Worm (Caenorhabditis elegans) whole organism, L4 larva: ENCODE measurements around the gene wrt-5.
A peak's percentile ranks its signal among the peaks of the same experiment; 100 is the strongest.

Experiments used
- D1046.2 ChIP-seq: fragments of 200-800 bp; sonication (Bioruptor generic); IDR thresholded peaks from 2 replicates; pipeline ENCODE4 v1.3.6; 2022; ENCODE audit warnings: missing genetic modification characterization, missing compliant biosample characterization
- F10B5.3 ChIP-seq: sonication (generic microtip); optimal IDR thresholded peaks from 2 replicates; lab custom pipeline; 2016; ENCODE audit warnings: mild to moderate bottlenecking, missing genetic modification characterization, missing compliant biosample characterization
- F26F4.8 ChIP-seq: fragments of 200-800 bp; sonication (Bioruptor generic); conservative IDR thresholded peaks from 2 replicates; pipeline ENCODE4 v1.3.6; 2022; ENCODE audit warnings: missing genetic modification characterization, missing compliant biosample characterization
- T20F7.1 ChIP-seq: fragments of 200-800 bp; sonication (Bioruptor generic); optimal IDR thresholded peaks from 2 replicates; lab custom pipeline; 2018; ENCODE audit warnings: mild to moderate bottlenecking, missing genetic modification characterization, missing compliant biosample characterization
- Y105C5A.15 ChIP-seq: fragments of 200-800 bp; sonication (Bioruptor generic); IDR thresholded peaks from 2 replicates; pipeline ENCODE4 v1.3.6; 2022; ENCODE audit warnings: missing genetic modification characterization, missing compliant biosample characterization
- Y48G9A.11 ChIP-seq: fragments of 200-800 bp; sonication (Bioruptor generic); IDR thresholded peaks from 2 replicates; pipeline ENCODE4 v1.3.6; 2022; ENCODE audit warnings: missing genetic modification reagents, missing genetic modification characterization, missing compliant biosample characterization
- ZK337.2 ChIP-seq: fragments of 200-800 bp; sonication (Bioruptor generic); IDR thresholded peaks from 2 replicates; pipeline ENCODE4 v1.3.6; 2022; ENCODE audit warnings: missing genetic modification reagents, missing genetic modification characterization, missing compliant biosample characterization
- ZK546.5 ChIP-seq, 2 experiments: sonication (generic microtip); optimal IDR thresholded peaks; 2 replicates each; lab custom pipeline; 2017; ENCODE audit warnings: missing biosample characterization in 2 of 2, missing genetic modification characterization in 2 of 2
- aha-1 ChIP-seq: fragments of 150-350 bp; peaks from one replicate; lab custom pipeline; 2014; ENCODE audit warnings: missing biosample characterization, missing genetic modification characterization
- arid-1 ChIP-seq: fragments of 200-800 bp; sonication (Bioruptor generic); conservative IDR thresholded peaks from 2 replicates; pipeline ENCODE4 v1.3.6; 2022; ENCODE audit warnings: missing genetic modification reagents, missing genetic modification characterization, missing compliant biosample characterization
- ceh-20 ChIP-seq: fragments of 200-800 bp; sonication (Bioruptor generic); IDR thresholded peaks from 2 replicates; pipeline ENCODE4 v1.3.6; 2022; ENCODE audit warnings: missing genetic modification reagents, missing genetic modification characterization, missing compliant biosample characterization
- ceh-28 ChIP-seq: fragments of 150-350 bp; optimal IDR thresholded peaks from 2 replicates; lab custom pipeline; 2014; ENCODE audit warnings: missing biosample characterization, missing genetic modification reagents, missing genetic modification characterization
- ceh-62 ChIP-seq: sonication (generic microtip); optimal IDR thresholded peaks from 2 replicates; lab custom pipeline; 2017; ENCODE audit warnings: missing biosample characterization, missing genetic modification characterization
- cey-2 ChIP-seq: sonication (generic microtip); optimal IDR thresholded peaks from 3 replicates; lab custom pipeline; 2017; ENCODE audit warnings: missing genetic modification characterization, mild to moderate bottlenecking, missing compliant biosample characterization, antibody characterized with exemption, borderline replicate concordance; ENCODE audit not compliant: insufficient read depth
- ctbp-1 ChIP-seq: fragments of 200-800 bp; sonication (Bioruptor generic); IDR thresholded peaks from 2 replicates; pipeline ENCODE4 v1.3.6; 2022; ENCODE audit warnings: missing genetic modification reagents, missing genetic modification characterization, missing compliant biosample characterization
- daf-16 ChIP-seq, 3 experiments: sonication (generic microtip); optimal IDR thresholded peaks; 2 replicates each; lab custom pipeline; 2016 to 2017; ENCODE audit warnings: missing genetic modification characterization in 3 of 3, missing genetic modification reagents in 3 of 3, mild to moderate bottlenecking in 2 of 3, missing compliant biosample characterization in 2 of 3, missing biosample characterization in 1 of 3, moderate library complexity in 1 of 3
- dmd-6 ChIP-seq: fragments of 200-800 bp; sonication (Bioruptor generic); IDR thresholded peaks from 2 replicates; pipeline ENCODE4 v1.3.6; 2022; ENCODE audit warnings: missing genetic modification reagents, missing genetic modification characterization, missing compliant biosample characterization
- dmd-8 ChIP-seq: fragments of 200-800 bp; sonication (Bioruptor generic); IDR thresholded peaks from 2 replicates; pipeline ENCODE4 v1.3.6; 2022; ENCODE audit warnings: missing genetic modification characterization, missing compliant biosample characterization
- dmd-9 ChIP-seq: fragments of 200-800 bp; sonication (Bioruptor generic); IDR thresholded peaks from 2 replicates; pipeline ENCODE4 v1.3.6; 2022; ENCODE audit warnings: missing genetic modification reagents, missing genetic modification characterization, missing compliant biosample characterization
- dpl-1 ChIP-seq: fragments of 150-350 bp; optimal IDR thresholded peaks from 2 replicates; lab custom pipeline; 2014; ENCODE audit warnings: missing biosample characterization, missing genetic modification reagents, missing genetic modification characterization
- egl-43 ChIP-seq: fragments of 200-800 bp; sonication (Bioruptor generic); IDR thresholded peaks from 2 replicates; pipeline ENCODE4 v1.3.6; 2022; ENCODE audit warnings: missing genetic modification reagents, missing genetic modification characterization, missing compliant biosample characterization
- gei-8 ChIP-seq: fragments of 200-800 bp; sonication (Bioruptor generic); optimal IDR thresholded peaks from 2 replicates; lab custom pipeline; 2018; ENCODE audit warnings: mild to moderate bottlenecking, missing genetic modification characterization, missing compliant biosample characterization
- hif-1 ChIP-seq, 2 experiments: sonication (generic microtip); optimal IDR thresholded peaks; 2 replicates each; lab custom pipeline; 2016 to 2017; ENCODE audit warnings: missing compliant biosample characterization in 2 of 2, missing genetic modification characterization in 2 of 2, missing genetic modification reagents in 2 of 2, missing genotype in 2 of 2, mild to moderate bottlenecking in 1 of 2
- hlh-11 ChIP-seq: fragments of 200-800 bp; sonication (Bioruptor generic); optimal IDR thresholded peaks from 2 replicates; lab custom pipeline; 2018; ENCODE audit warnings: mild to moderate bottlenecking, missing genetic modification characterization, missing compliant biosample characterization
- hlh-30 ChIP-seq: sonication (generic microtip); optimal IDR thresholded peaks from 2 replicates; lab custom pipeline; 2017; ENCODE audit warnings: antibody characterized with exemption, mild to moderate bottlenecking, missing genetic modification characterization, missing compliant biosample characterization; ENCODE audit not compliant: insufficient read depth
- jun-1 ChIP-seq: fragments of 150-350 bp; optimal IDR thresholded peaks from 2 replicates; lab custom pipeline; 2014; ENCODE audit warnings: missing biosample characterization, missing genetic modification reagents, missing genetic modification characterization
- lin-15B ChIP-seq: fragments of 150-350 bp; sonication (generic microtip); optimal IDR thresholded peaks from 3 replicates; lab custom pipeline; 2014; ENCODE audit warnings: missing biosample characterization, missing genetic modification characterization
- lsy-2 ChIP-seq, 2 experiments: fragments of 150-350 bp in 1 of 2; sonication (generic microtip) in 1 of 2; optimal IDR thresholded peaks; 2 replicates each; lab custom pipeline; 2014 to 2017; ENCODE audit warnings: missing biosample characterization in 2 of 2, missing genetic modification characterization in 2 of 2
- madf-5 ChIP-seq, 2 experiments: fragments of 200-800 bp; sonication (Bioruptor generic); IDR thresholded peaks; 2 replicates each; pipeline ENCODE4 v1.3.6; 2022; ENCODE audit warnings: missing compliant biosample characterization in 2 of 2, missing genetic modification characterization in 2 of 2
- mdl-1 ChIP-seq, 2 experiments: fragments of 150-350 bp in 1 of 2; sonication (generic microtip) in 1 of 2; optimal IDR thresholded peaks; 2 replicates each; lab custom pipeline; 2014 to 2017; ENCODE audit warnings: missing biosample characterization in 2 of 2, missing genetic modification characterization in 2 of 2
- mep-1 ChIP-seq: fragments of 150-350 bp; sonication (generic microtip); optimal IDR thresholded peaks from 3 replicates; lab custom pipeline; 2014; ENCODE audit warnings: missing biosample characterization, missing genetic modification characterization
- nhr-10 ChIP-seq: fragments of 150-350 bp; optimal IDR thresholded peaks from 2 replicates; lab custom pipeline; 2014; ENCODE audit warnings: missing biosample characterization, missing genetic modification characterization
- pha-4 ChIP-seq, 2 experiments: fragments of 150-350 bp in 1 of 2; fragments of 200-800 bp in 1 of 2; sonication (Bioruptor generic) in 1 of 2; IDR thresholded peaks in 1 of 2; optimal IDR thresholded peaks in 1 of 2; 2 replicates each; pipeline versions ENCODE4 v1.3.6 to Lab custom; 2014 to 2022; ENCODE audit warnings: missing genetic modification characterization in 2 of 2, missing genetic modification reagents in 2 of 2, missing biosample characterization in 1 of 2, missing compliant biosample characterization in 1 of 2
- php-3 ChIP-seq: fragments of 200-800 bp; sonication (Bioruptor generic); IDR thresholded peaks from 2 replicates; pipeline ENCODE4 v1.3.6; 2022; ENCODE audit warnings: missing genetic modification reagents, missing genetic modification characterization, missing compliant biosample characterization
- rbr-2 ChIP-seq: sonication (generic microtip); optimal IDR thresholded peaks from 2 replicates; lab custom pipeline; 2016; ENCODE audit warnings: missing genotype, missing genetic modification characterization, missing compliant biosample characterization
- sdz-12 ChIP-seq: fragments of 200-800 bp; sonication (Bioruptor generic); optimal IDR thresholded peaks from 2 replicates; lab custom pipeline; 2018; ENCODE audit warnings: mild to moderate bottlenecking, missing genetic modification characterization, missing compliant biosample characterization
- skn-1 ChIP-seq: fragments of 150-350 bp; optimal IDR thresholded peaks from 2 replicates; lab custom pipeline; 2014; ENCODE audit warnings: missing biosample characterization, missing genetic modification characterization
- snpc-4 ChIP-seq: fragments of 150-350 bp; optimal IDR thresholded peaks from 2 replicates; lab custom pipeline; 2014; ENCODE audit warnings: missing biosample characterization, missing genetic modification characterization
- spr-1 ChIP-seq: sonication (generic microtip); optimal IDR thresholded peaks from 2 replicates; lab custom pipeline; 2016; ENCODE audit warnings: mild to moderate bottlenecking, missing genetic modification characterization, missing compliant biosample characterization
- spr-3 ChIP-seq: fragments of 200-800 bp; sonication (Bioruptor generic); optimal IDR thresholded peaks from 2 replicates; lab custom pipeline; 2018; ENCODE audit warnings: mild to moderate bottlenecking, missing genetic modification characterization, missing compliant biosample characterization
- vab-7 ChIP-seq: fragments of 200-800 bp; sonication (Bioruptor generic); IDR thresholded peaks from 2 replicates; pipeline ENCODE4 v1.3.6; 2022; ENCODE audit warnings: missing genetic modification reagents, missing genetic modification characterization, missing compliant biosample characterization
- zfp-3 ChIP-seq: fragments of 200-800 bp; sonication (Bioruptor generic); conservative IDR thresholded peaks from 2 replicates; pipeline ENCODE4 v1.3.6; 2022; ENCODE audit warnings: missing genetic modification reagents, missing genetic modification characterization, missing compliant biosample characterization
- zip-2 ChIP-seq: fragments of 150-350 bp; optimal IDR thresholded peaks from 2 replicates; lab custom pipeline; 2014; ENCODE audit warnings: missing biosample characterization, missing genetic modification characterization
- ztf-11 ChIP-seq: fragments of 150-350 bp; optimal IDR thresholded peaks from 2 replicates; lab custom pipeline; 2014; ENCODE audit warnings: missing biosample characterization, missing genetic modification characterization
- ztf-7 ChIP-seq: fragments of 150-350 bp; optimal IDR thresholded peaks from 2 replicates; lab custom pipeline; 2014; ENCODE audit warnings: missing biosample characterization, missing genetic modification characterization

Gene wrt-5

DNA sequence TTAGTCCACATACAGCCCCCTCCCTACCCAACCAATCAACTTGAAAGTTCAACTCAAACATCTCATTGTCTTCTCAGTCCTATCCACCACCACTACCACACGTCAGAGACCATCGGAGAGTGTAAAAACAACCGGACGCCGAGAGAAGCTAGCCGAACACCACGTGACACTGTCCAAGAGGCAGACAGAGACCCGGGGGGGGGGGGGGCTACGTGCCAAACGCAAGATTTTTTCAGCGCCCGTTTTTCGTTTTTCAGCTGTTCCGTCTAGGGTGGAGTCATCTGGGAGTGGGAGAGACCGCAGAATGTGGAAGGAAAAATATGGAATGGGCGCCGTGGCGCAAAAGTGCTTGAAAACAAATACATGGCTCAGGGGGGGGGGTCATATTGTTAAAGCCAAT, 25.5 kb downstream of the wrt-5 start (continued):
- TF ChIP-seq ztf-11 (tag; lab: Kevin White, UChicago) (no peak), aha-1 (tag; lab: Kevin White, UChicago) (peak; percentile 100), daf-16 (GFP tag; optimal IDR thresholded peaks at IDR 0.05; lab: Kevin White, UChicago) (peak in 1 of 2 experiments; percentile 78), daf-16 (tag; optimal IDR thresholded peaks at IDR 0.05; lab: Kevin White, UChicago) (no peak), lsy-2 (tag; optimal IDR thresholded peaks at IDR 0.05; lab: Kevin White, UChicago) (peak in 1 of 2 experiments; percentile 53), ceh-28 (tag; lab: Kevin White, UChicago) (no peak), ceh-20 (GFP tag; lab: Robert Waterston, UW) (no peak), cey-2 (tag; lab: Kevin White, UChicago) (no peak), vab-7 (GFP tag; lab: Robert Waterston, UW) (no peak), skn-1 (tag; lab: Kevin White, UChicago) (no peak), mdl-1 (tag; optimal IDR thresholded peaks at IDR 0.05; lab: Kevin White, UChicago) (peak; percentile 94 to 97), ztf-7 (no peak), ceh-62 (tag; lab: Kevin White, UChicago) (no peak), dmd-9 (no peak), mep-1 (tag; lab: Kevin White, UChicago) (peak; percentile 82), spr-1 (tag; lab: Kevin White, UChicago) (no peak), ctbp-1 (GFP tag; lab: Robert Waterston, UW) (peak; percentile 56; the same call in 1 of the 2 replicates), madf-5 (GFP tag; IDR thresholded peaks at IDR 0.05; lab: Robert Waterston, UW) (no peak), rbr-2 (tag; lab: Kevin White, UChicago) (peak; percentile 58), snpc-4 (tag; lab: Kevin White, UChicago) (no peak), egl-43 (GFP tag; lab: Robert Waterston, UW) (peak; percentile 36; the same call in 1 of the 2 replicates), zfp-3 (GFP tag; lab: Robert Waterston, UW) (no peak), ZK546.5 (tag; optimal IDR thresholded peaks at IDR 0.05; lab: Kevin White, UChicago) (no peak), hlh-11 (peak; percentile 96), D1046.2 (no peak), dmd-8 (no peak), ZK337.2 (GFP tag; lab: Robert Waterston, UW) (no peak), lin-15B (tag; lab: Kevin White, UChicago) (no peak), dpl-1 (peak; percentile 0), F26F4.8 (GFP tag; lab: Robert Waterston, UW) (no peak), spr-3 (GFP tag; lab: Kevin White, UChicago) (no peak), hlh-30 (tag; lab: Kevin White, UChicago) (no peak)
- TF ChIP-seq, all 104 proteins: peak for 23

ce11 chrIV:4024159-4025004, 27.1 kb downstream of the wrt-5 start:
- no peak for TF ChIP-seq lin-15B (tag; lab: Kevin White, UChicago)
- peak; percentile 80 for TF ChIP-seq mep-1 (tag; lab: Kevin White, UChicago)
- TF ChIP-seq sdz-12 (GFP tag; lab: Kevin White, UChicago) = no peak
- TF ChIP-seq hlh-30 (tag; lab: Kevin White, UChicago) = no peak
- TF ChIP-seq ceh-28 (tag; lab: Kevin White, UChicago) = no peak
- TF ChIP-seq gei-8 (GFP tag; lab: Kevin White, UChicago) = peak; percentile 70
- peak; percentile 96 for TF ChIP-seq dmd-6 (GFP tag; lab: Robert Waterston, UW)
- TF ChIP-seq hif-1 (tag; optimal IDR thresholded peaks at IDR 0.05; lab: Kevin White, UChicago) = peak in 1 of 2 experiments; percentile 88
- TF ChIP-seq spr-1 (tag; lab: Kevin White, UChicago) = no peak
- TF ChIP-seq Y48G9A.11 = no peak
- TF ChIP-seq zip-2 (tag; lab: Kevin White, UChicago) = no peak
- peak; percentile 54 for TF ChIP-seq rbr-2 (tag; lab: Kevin White, UChicago)
- TF ChIP-seq T20F7.1 (GFP tag; lab: Kevin White, UChicago) = no peak
- TF ChIP-seq php-3 (GFP tag; lab: Robert Waterston, UW) = peak; percentile 27; the same call in 1 of the 2 replicates
- TF ChIP-seq F10B5.3 = no peak
- TF ChIP-seq madf-5 (GFP tag; IDR thresholded peaks at IDR 0.05; lab: Robert Waterston, UW) = no peak
- TF ChIP-seq jun-1 (tag; lab: Kevin White, UChicago) = peak; percentile 72
- TF ChIP-seq D1046.2 = no peak
- no peak for TF ChIP-seq ztf-7
- no peak for TF ChIP-seq Y105C5A.15
- TF ChIP-seq arid-1 (GFP tag; lab: Robert Waterston, UW) = no peak
- TF ChIP-seq pha-4 (GFP tag; IDR thresholded peaks at IDR 0.05; lab: Robert Waterston, UW) = peak; percentile 79
- TF ChIP-seq pha-4 (tag; optimal IDR thresholded peaks at IDR 0.05; lab: Kevin White, UChicago) = no peak
- TF ChIP-seq nhr-10 = peak; percentile 23
- TF ChIP-seq dpl-1 = peak; percentile 38
- no peak for TF ChIP-seq cey-2 (tag; lab: Kevin White, UChicago)
- TF ChIP-seq vab-7 (GFP tag; lab: Robert Waterston, UW) = no peak
